Worm (Caenorhabditis elegans): ENCODE results near the gene ZC155.2.

- TF ChIP-seq fos-1 (tag; optimal IDR thresholded peaks at IDR 0.05) (no peak), unc-39 (tag; optimal IDR thresholded peaks at IDR 0.05) (no peak), nhr-237 (tag; optimal IDR thresholded peaks at IDR 0.05) (no peak), ceh-82 (tag; optimal IDR thresholded peaks at IDR 0.05) (no peak), R02D3.7 (tag; optimal IDR thresholded peaks at IDR 0.05) (no peak), ceh-16 (tag; optimal IDR thresholded peaks at IDR 0.05) (no peak)
These were observed 23.1 kb downstream of the ZC155.2 start for ce11 chrIII:5241854-5242253.
